Fruit fly (Drosophila melanogaster) whole organism, wandering third instar larva: Measurements from ENCODE around the gene TwdlZ.

Experiments used
- CG32264 ChIP-seq: fragments of 200-800 bp; sonication (Bioruptor generic); optimal IDR thresholded peaks from 2 replicates; lab custom pipeline; 2016; ENCODE audit warnings: missing biosample characterization, missing genetic modification characterization
- CG9705 ChIP-seq: fragments of 200-800 bp; sonication (Bioruptor generic); optimal IDR thresholded peaks from 2 replicates; lab custom pipeline; 2018; ENCODE audit warnings: missing biosample characterization, mild to moderate bottlenecking, missing genetic modification characterization
- CrebA ChIP-seq: fragments of 200-800 bp; sonication (Bioruptor generic); optimal IDR thresholded peaks from 2 replicates; lab custom pipeline; 2016; ENCODE audit warnings: missing biosample characterization, mild to moderate bottlenecking, missing genetic modification characterization, borderline replicate concordance
- Dfd ChIP-seq: fragments of >200 bp; optimal IDR thresholded peaks from 2 replicates; lab custom pipeline; 2017; ENCODE audit warnings: missing biosample characterization, missing genetic modification characterization
- Dif ChIP-seq: fragments of 200-275, 200-300 bp; sonication (Bioruptor generic); optimal IDR thresholded peaks from 2 replicates; lab custom pipeline; 2018; ENCODE audit warnings: missing biosample characterization, missing genetic modification characterization; ENCODE audit not compliant: partially characterized antibody
- HLH106 ChIP-seq: fragments of 200-800 bp; optimal IDR thresholded peaks from 3 replicates; lab custom pipeline; 2019; ENCODE audit warnings: missing biosample characterization, mild to moderate bottlenecking, missing genetic modification characterization, moderate library complexity
- Hnf4 ChIP-seq: fragments of 200-800 bp; sonication (Bioruptor generic); optimal IDR thresholded peaks from 2 replicates; lab custom pipeline; 2016; ENCODE audit warnings: missing biosample characterization, mild to moderate bottlenecking, missing genetic modification characterization
- Hr78 ChIP-seq: fragments of >200 bp; optimal IDR thresholded peaks from 2 replicates; lab custom pipeline; 2017; ENCODE audit warnings: missing biosample characterization, missing genetic modification characterization
- Hr83 ChIP-seq: fragments of 200-300 bp; sonication (Bioruptor generic); optimal IDR thresholded peaks from 2 replicates; lab custom pipeline; 2016; ENCODE audit warnings: missing biosample characterization, mild to moderate bottlenecking, missing genetic modification characterization, moderate library complexity; ENCODE audit not compliant: poor library complexity, severe bottlenecking
- Jra ChIP-seq: sonication (Bioruptor generic); optimal IDR thresholded peaks from 2 replicates; lab custom pipeline; 2016; ENCODE audit warnings: missing biosample characterization, missing genetic modification characterization
- Mio ChIP-seq: sonication (Bioruptor generic); optimal IDR thresholded peaks from 2 replicates; lab custom pipeline; 2016; ENCODE audit warnings: missing biosample characterization, missing genetic modification characterization
- Myc ChIP-seq: fragments of >200 bp; optimal IDR thresholded peaks from 2 replicates; lab custom pipeline; 2017
- N ChIP-seq: fragments of >200 bp; optimal IDR thresholded peaks from 2 replicates; lab custom pipeline; 2018; ENCODE audit warnings: missing biosample characterization, missing external identifiers, missing genetic modification characterization
- OdsH ChIP-seq: fragments of 200-800 bp; sonication (Bioruptor generic); optimal IDR thresholded peaks from 2 replicates; lab custom pipeline; 2016; ENCODE audit warnings: missing biosample characterization, mild to moderate bottlenecking, missing genetic modification characterization
- Rel ChIP-seq, 2 experiments: fragments of 200-800 bp; sonication (Bioruptor generic) in 1 of 2; optimal IDR thresholded peaks; 2 replicates in 1 of 2; 3 replicates in 1 of 2; lab custom pipeline; 2016 to 2019; ENCODE audit warnings: mild to moderate bottlenecking in 2 of 2, missing biosample characterization in 2 of 2, missing genetic modification characterization in 2 of 2, moderate library complexity in 1 of 2
- Sp1 ChIP-seq: fragments of 200-800 bp; sonication (Bioruptor generic); optimal IDR thresholded peaks from 3 replicates; lab custom pipeline; 2019; ENCODE audit warnings: missing biosample characterization, mild to moderate bottlenecking, missing genetic modification characterization, moderate library complexity
- Vsx2 ChIP-seq: fragments of 200-300, 225-300 bp; sonication (Bioruptor generic); optimal IDR thresholded peaks from 2 replicates; lab custom pipeline; 2018; ENCODE audit warnings: missing biosample characterization, missing genetic modification characterization; ENCODE audit not compliant: partially characterized antibody
- br ChIP-seq: fragments of 200-800 bp; sonication (Bioruptor generic); optimal IDR thresholded peaks from 2 replicates; lab custom pipeline; 2016; ENCODE audit warnings: missing biosample characterization, missing genetic modification characterization
- brk ChIP-seq: fragments of 200-800 bp; sonication (Bioruptor generic); optimal IDR thresholded peaks from 2 replicates; lab custom pipeline; 2016; ENCODE audit warnings: missing biosample characterization, mild to moderate bottlenecking, missing genetic modification characterization
- dl ChIP-seq, 2 experiments: fragments of 175-275, 200-275 bp in 1 of 2; fragments of 200-275 bp in 1 of 2; sonication (Bioruptor generic); optimal IDR thresholded peaks; lab custom pipeline; 2018; ENCODE audit warnings: mild to moderate bottlenecking in 2 of 2, missing biosample characterization in 2 of 2, missing genetic modification characterization in 2 of 2, moderate library complexity in 2 of 2; ENCODE audit not compliant: partially characterized antibody in 2 of 2, insufficient read depth in 1 of 2
- dmrt93B ChIP-seq: fragments of 200-800 bp; sonication (Bioruptor generic); optimal IDR thresholded peaks from 2 replicates; lab custom pipeline; 2018; ENCODE audit warnings: missing biosample characterization, mild to moderate bottlenecking, missing genetic modification characterization
- dsf ChIP-seq: sonication (Bioruptor generic); optimal IDR thresholded peaks from 2 replicates; lab custom pipeline; 2016; ENCODE audit warnings: missing biosample characterization, missing genetic modification characterization, borderline replicate concordance
- ey ChIP-seq: fragments of 200-800 bp; sonication (Bioruptor generic); optimal IDR thresholded peaks from 2 replicates; lab custom pipeline; 2016; ENCODE audit warnings: missing biosample characterization, missing genetic modification characterization
- foxo ChIP-seq, 2 experiments: fragments of 200-800 bp; sonication (Bioruptor generic); optimal IDR thresholded peaks; 2 replicates in 1 of 2; 3 replicates in 1 of 2; lab custom pipeline; 2016 to 2017; ENCODE audit warnings: missing biosample characterization in 2 of 2, missing genetic modification characterization in 2 of 2
- fru ChIP-seq: fragments of 200-800 bp; sonication (Bioruptor generic); optimal IDR thresholded peaks from 3 replicates; lab custom pipeline; 2016; ENCODE audit warnings: missing biosample characterization, mild to moderate bottlenecking, missing genetic modification characterization
- h ChIP-seq: fragments of 200-800 bp; sonication (Bioruptor generic); optimal IDR thresholded peaks from 3 replicates; lab custom pipeline; 2016; ENCODE audit warnings: missing biosample characterization, mild to moderate bottlenecking, missing genetic modification characterization
- lola ChIP-seq: fragments of >200 bp; optimal IDR thresholded peaks from 2 replicates; lab custom pipeline; 2017; ENCODE audit warnings: missing biosample characterization, missing genetic modification characterization
- pan ChIP-seq: fragments of >200 bp; optimal IDR thresholded peaks from 2 replicates; lab custom pipeline; 2017
- rgr ChIP-seq: fragments of 200-800 bp; sonication (Bioruptor generic); optimal IDR thresholded peaks from 3 replicates; lab custom pipeline; 2016; ENCODE audit warnings: missing biosample characterization, mild to moderate bottlenecking, missing genetic modification characterization
- sage ChIP-seq: fragments of 200-800 bp; sonication (Bioruptor generic); optimal IDR thresholded peaks from 2 replicates; lab custom pipeline; 2016; ENCODE audit warnings: missing biosample characterization, mild to moderate bottlenecking, missing genetic modification characterization
- sv ChIP-seq: fragments of 200-800 bp; sonication (Bioruptor generic); optimal IDR thresholded peaks from 3 replicates; lab custom pipeline; 2016; ENCODE audit warnings: missing biosample characterization, missing genetic modification characterization
- usp ChIP-seq: fragments of >200 bp; optimal IDR thresholded peaks from 2 replicates; lab custom pipeline; 2017; ENCODE audit warnings: missing biosample characterization, missing genetic modification characterization
- woc ChIP-seq: sonication (Bioruptor generic); optimal IDR thresholded peaks from 2 replicates; lab custom pipeline; 2016; ENCODE audit warnings: missing biosample characterization, mild to moderate bottlenecking, missing genetic modification characterization

Gene TwdlZ

dm6 chrX:16730791-16731190, 7.2 kb upstream of the TwdlZ start, which contains the start of gene TwdlX:
TSS of gene TwdlX (plus strand) at chrX:16731091.
- no peak for TF ChIP-seq Myc (lab: Kevin White, UChicago)
- no peak for TF ChIP-seq Dfd (GFP tag; lab: Kevin White, UChicago)
- no peak for TF ChIP-seq usp (GFP tag; lab: Kevin White, UChicago)
- TF ChIP-seq OdsH (GFP tag; lab: Kevin White, UChicago), result no peak
- no peak for TF ChIP-seq brk (GFP tag; lab: Kevin White, UChicago)
- TF ChIP-seq dl (GFP tag; optimal IDR thresholded peaks at IDR 0.05; lab: Kevin White, UChicago; ENCODE audit: insufficient read depth in 1 of 2, partially characterized antibody in 2 of 2), result no peak
- no peak for TF ChIP-seq HLH106 (tag; lab: Kevin White, UChicago)
- no peak for TF ChIP-seq Hr83 (GFP tag; lab: Kevin White, UChicago)
- TF ChIP-seq sv (GFP tag; lab: Kevin White, UChicago), result no peak

- TF ChIP-seq Mio (no peak), Vsx2 (GFP tag; lab: Kevin White, UChicago) (no peak), sage (GFP tag; lab: Kevin White, UChicago) (no peak), N (GFP tag; lab: Kevin White, UChicago) (no peak), brk (GFP tag; lab: Kevin White, UChicago) (no peak), OdsH (GFP tag; lab: Kevin White, UChicago) (no peak), dl (GFP tag; optimal IDR thresholded peaks at IDR 0.05; lab: Kevin White, UChicago; ENCODE audit: insufficient read depth in 1 of 2, partially characterized antibody in 2 of 2) (no peak), Rel (GFP tag; optimal IDR thresholded peaks at IDR 0.05; lab: Kevin White, UChicago) (no peak), Rel (tag; optimal IDR thresholded peaks at IDR 0.05; lab: Kevin White, UChicago) (no peak), Hr78 (no peak), dmrt93B (GFP tag; lab: Kevin White, UChicago) (no peak), lola (GFP tag; lab: Kevin White, UChicago) (no peak), Dif (GFP tag; lab: Kevin White, UChicago) (no peak), CG9705 (no peak), sv (GFP tag; lab: Kevin White, UChicago) (no peak), HLH106 (tag; lab: Kevin White, UChicago) (no peak), fru (GFP tag; lab: Kevin White, UChicago) (no peak), CG32264 (no peak), pan (lab: Kevin White, UChicago) (no peak), ey (GFP tag; lab: Kevin White, UChicago) (no peak), Dfd (GFP tag; lab: Kevin White, UChicago) (no peak)
- TF ChIP-seq, all 38 proteins: peak for 0
Observed at dm6 chrX:16733244-16733643, 4.7 kb upstream of the TwdlZ start.

dm6 chrX:16734647-16735046, 3.3 kb upstream of the TwdlZ start, which contains the start of gene TwdlY:
TSS of gene TwdlY (plus strand) at chrX:16734947.
- TF ChIP-seq CG32264, result no peak
- TF ChIP-seq OdsH (GFP tag; lab: Kevin White, UChicago), result no peak
- TF ChIP-seq Sp1 (GFP tag; lab: Kevin White, UChicago), result no peak

- no peak for TF ChIP-seq N (GFP tag; lab: Kevin White, UChicago)
- no peak for TF ChIP-seq CrebA (GFP tag; lab: Kevin White, UChicago)
- no peak for TF ChIP-seq fru (GFP tag; lab: Kevin White, UChicago)
- TF ChIP-seq br, result no peak
- no peak for TF ChIP-seq sv (GFP tag; lab: Kevin White, UChicago)
- no peak for TF ChIP-seq Dfd (GFP tag; lab: Kevin White, UChicago)
- TF ChIP-seq brk (GFP tag; lab: Kevin White, UChicago), result no peak
- no peak for TF ChIP-seq dsf (GFP tag; lab: Kevin White, UChicago)
- TF ChIP-seq lola (GFP tag; lab: Kevin White, UChicago), result no peak
- no peak for TF ChIP-seq h (GFP tag; lab: Kevin White, UChicago)
- TF ChIP-seq woc, result no peak
- no peak for TF ChIP-seq foxo (GFP tag; optimal IDR thresholded peaks at IDR 0.05; lab: Kevin White, UChicago)
- no peak for TF ChIP-seq usp (GFP tag; lab: Kevin White, UChicago)
Observed at dm6 chrX:16736180-16736579, 1.8 kb upstream of the TwdlZ start.

- TF ChIP-seq h (GFP tag; lab: Kevin White, UChicago) (no peak), dmrt93B (GFP tag; lab: Kevin White, UChicago) (no peak), ey (GFP tag; lab: Kevin White, UChicago) (no peak), rgr (GFP tag; lab: Kevin White, UChicago) (no peak), Hnf4 (no peak), Vsx2 (GFP tag; lab: Kevin White, UChicago) (no peak), Hr78 (no peak), sv (GFP tag; lab: Kevin White, UChicago) (no peak), sage (GFP tag; lab: Kevin White, UChicago) (no peak), foxo (GFP tag; optimal IDR thresholded peaks at IDR 0.05; lab: Kevin White, UChicago) (no peak), br (no peak), Jra (GFP tag; lab: Kevin White, UChicago) (no peak)
Observed at dm6 chrX:16740606-16741005, 2.6 kb downstream of the TwdlZ start, which contains the start of gene CG32568. TSS of gene CG32568 (plus strand) at chrX:16740906.
